Worm (Caenorhabditis elegans) whole organism, mixed stage, embryonic: ENCODE results near the gene R07E4.1.

Source experiments
- mab-5 ChIP-seq: fragments of 150-350 bp; optimal IDR thresholded peaks from 2 replicates; lab custom pipeline; 2014; ENCODE audit warnings: missing biosample characterization, missing genetic modification characterization
- pha-4 ChIP-seq: fragments of 150-350 bp; optimal IDR thresholded peaks from 2 replicates; lab custom pipeline; 2018; ENCODE audit warnings: missing biosample characterization, missing genetic modification reagents, missing genetic modification characterization
- sptf-1 ChIP-seq: sonication (generic microtip); optimal IDR thresholded peaks from 2 replicates; lab custom pipeline; 2017; ENCODE audit warnings: mild to moderate bottlenecking, missing genetic modification characterization, moderate library complexity, missing compliant biosample characterization

DNA sequence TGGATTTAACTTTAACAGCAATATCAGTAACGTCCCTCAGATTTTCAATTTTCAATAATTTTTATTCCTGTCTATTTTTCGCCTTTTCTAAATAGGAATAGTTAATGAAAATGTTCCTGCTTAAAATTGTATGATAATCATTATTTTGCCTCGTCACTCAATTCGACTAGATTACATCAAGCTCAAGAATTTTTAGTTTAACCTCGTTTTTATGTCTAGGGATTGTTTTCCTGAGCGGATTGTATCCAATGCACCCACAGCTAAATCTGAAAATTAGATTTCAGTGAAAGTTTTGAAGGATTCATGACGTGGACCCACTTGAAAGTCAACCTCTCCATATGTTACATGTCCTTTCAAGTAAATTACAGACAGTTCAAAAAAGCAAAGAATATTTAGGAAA lies 35.2 kb upstream of the R07E4.1 start:
- TF ChIP-seq pha-4 (no peak), mab-5 (tag; lab: Kevin White, UChicago) (no peak), sptf-1 (tag; lab: Kevin White, UChicago) (no peak)
